Worm (Caenorhabditis elegans) whole organism, young adult: Measurements from ENCODE around the gene ras-1.

Source experiments
- B0019.2 ChIP-seq: fragments of 200-800 bp; sonication (Bioruptor generic); conservative IDR thresholded peaks from 2 replicates; pipeline ENCODE4 v1.3.6; 2022; ENCODE audit warnings: missing genetic modification reagents, missing genetic modification characterization, missing compliant biosample characterization
- B0261.1 ChIP-seq: sonication (generic microtip); optimal IDR thresholded peaks from 2 replicates; lab custom pipeline; 2016; ENCODE audit warnings: mild to moderate bottlenecking, missing genetic modification characterization, moderate library complexity, missing compliant biosample characterization
- B0336.3 ChIP-seq: fragments of 200-800 bp; sonication (Bioruptor generic); IDR thresholded peaks from 2 replicates; pipeline ENCODE4 v1.3.6; 2022; ENCODE audit warnings: missing genetic modification characterization, missing compliant biosample characterization
- C06A6.2 ChIP-seq: fragments of 200-800 bp; sonication (Bioruptor generic); conservative IDR thresholded peaks from 2 replicates; pipeline ENCODE4 v1.3.6; 2022; ENCODE audit warnings: missing genetic modification characterization, missing compliant biosample characterization
- C17E4.6 ChIP-seq: fragments of 200-800 bp; sonication (Bioruptor generic); IDR thresholded peaks from 2 replicates; pipeline ENCODE4 v1.3.6; 2022; ENCODE audit warnings: missing genetic modification reagents, missing genetic modification characterization, missing compliant biosample characterization
- F22D6.2 ChIP-seq: sonication (generic microtip); optimal IDR thresholded peaks from 2 replicates; lab custom pipeline; 2016; ENCODE audit warnings: mild to moderate bottlenecking, missing genetic modification characterization, missing compliant biosample characterization
- F52B5.7 ChIP-seq: sonication (generic microtip); optimal IDR thresholded peaks from 2 replicates; lab custom pipeline; 2016; ENCODE audit warnings: mild to moderate bottlenecking, missing genetic modification characterization, missing compliant biosample characterization
- K11D2.4 ChIP-seq: fragments of 200-800 bp; sonication (Bioruptor generic); IDR thresholded peaks from 2 replicates; pipeline ENCODE4 v1.3.6; 2022; ENCODE audit warnings: missing genetic modification reagents, missing genetic modification characterization, missing compliant biosample characterization
- T07F8.4 ChIP-seq: sonication (generic microtip); optimal IDR thresholded peaks from 2 replicates; lab custom pipeline; 2016; ENCODE audit warnings: mild to moderate bottlenecking, missing genetic modification characterization, moderate library complexity, missing compliant biosample characterization
- T26A5.8 ChIP-seq: sonication (generic microtip); optimal IDR thresholded peaks from 2 replicates; lab custom pipeline; 2016; ENCODE audit warnings: missing genetic modification characterization, missing compliant biosample characterization
- Y53F4B.3 ChIP-seq: fragments of 200-800 bp; sonication (Bioruptor generic); IDR thresholded peaks from 2 replicates; pipeline ENCODE4 v1.3.6; 2022; ENCODE audit warnings: missing genetic modification reagents, missing genetic modification characterization, missing compliant biosample characterization
- Y79H2A.3 ChIP-seq: fragments of 200-800 bp; sonication (Bioruptor generic); conservative IDR thresholded peaks from 2 replicates; pipeline ENCODE4 v1.3.6; 2022; ENCODE audit warnings: missing genetic modification reagents, missing genetic modification characterization, missing compliant biosample characterization
- Y95B8A.8 ChIP-seq: fragments of 200-800 bp; sonication (Bioruptor generic); IDR thresholded peaks from 2 replicates; pipeline ENCODE4 v1.3.6; 2022; ENCODE audit warnings: missing genetic modification reagents, missing genetic modification characterization, missing compliant biosample characterization
- aptf-2 ChIP-seq: fragments of 200-800 bp; sonication (Bioruptor generic); conservative IDR thresholded peaks from 2 replicates; pipeline ENCODE4 v1.3.6; 2022; ENCODE audit warnings: missing genetic modification reagents, missing genetic modification characterization, missing compliant biosample characterization
- attf-6 ChIP-seq: fragments of 200-800 bp; sonication (Bioruptor generic); IDR thresholded peaks from 2 replicates; pipeline ENCODE4 v1.3.6; 2022; ENCODE audit warnings: missing genetic modification reagents, missing genetic modification characterization, missing compliant biosample characterization
- bed-2 ChIP-seq: fragments of 200-800 bp; sonication (Bioruptor generic); IDR thresholded peaks from 2 replicates; pipeline ENCODE4 v1.3.6; 2022; ENCODE audit warnings: missing genetic modification reagents, missing genetic modification characterization, missing compliant biosample characterization
- ceh-27 ChIP-seq: fragments of 200-800 bp; sonication (Bioruptor generic); optimal IDR thresholded peaks from 2 replicates; lab custom pipeline; 2018; ENCODE audit warnings: mild to moderate bottlenecking, missing genetic modification characterization, moderate library complexity, missing compliant biosample characterization
- ceh-58 ChIP-seq: fragments of 200-800 bp; sonication (Bioruptor generic); IDR thresholded peaks from 2 replicates; pipeline ENCODE4 v1.3.6; 2022; ENCODE audit warnings: missing genetic modification characterization, missing compliant biosample characterization
- chd-7 ChIP-seq: sonication (generic microtip); optimal IDR thresholded peaks from 2 replicates; lab custom pipeline; 2016; ENCODE audit warnings: mild to moderate bottlenecking, missing genetic modification characterization, moderate library complexity, missing compliant biosample characterization
- die-1 ChIP-seq: sonication (generic microtip); optimal IDR thresholded peaks from 2 replicates; lab custom pipeline; 2016; ENCODE audit warnings: missing genotype, mild to moderate bottlenecking, missing genetic modification characterization, missing compliant biosample characterization
- dox-1 ChIP-seq: fragments of 200-800 bp; sonication (Bioruptor generic); IDR thresholded peaks from 2 replicates; pipeline ENCODE4 v1.3.6; 2022; ENCODE audit warnings: missing genetic modification reagents, missing genetic modification characterization, missing compliant biosample characterization
- dpff-1 ChIP-seq: sonication (generic microtip); optimal IDR thresholded peaks from 2 replicates; lab custom pipeline; 2017; ENCODE audit warnings: mild to moderate bottlenecking, missing genetic modification characterization, missing compliant biosample characterization
- efl-1 ChIP-seq: fragments of 150-350 bp; optimal IDR thresholded peaks from 2 replicates; lab custom pipeline; 2014; ENCODE audit warnings: missing biosample characterization, missing genetic modification reagents, missing genetic modification characterization
- egl-18 ChIP-seq: fragments of 200-800 bp; sonication (Bioruptor generic); IDR thresholded peaks from 2 replicates; pipeline ENCODE4 v1.3.6; 2022; ENCODE audit warnings: missing genetic modification reagents, missing genetic modification characterization, missing compliant biosample characterization
- egl-44 ChIP-seq: fragments of 200-800 bp; sonication (Bioruptor generic); IDR thresholded peaks from 2 replicates; pipeline ENCODE4 v1.3.6; 2022; ENCODE audit warnings: missing genetic modification reagents, missing genetic modification characterization, missing compliant biosample characterization
- gei-17 ChIP-seq: fragments of 200-800 bp; sonication (Bioruptor generic); optimal IDR thresholded peaks from 2 replicates; lab custom pipeline; 2018; ENCODE audit warnings: mild to moderate bottlenecking, missing genetic modification characterization, missing compliant biosample characterization
- hlh-26 ChIP-seq: fragments of 200-800 bp; sonication (Bioruptor generic); conservative IDR thresholded peaks from 2 replicates; pipeline ENCODE4 v1.3.6; 2022; ENCODE audit warnings: missing genetic modification reagents, missing genetic modification characterization, missing compliant biosample characterization
- hmg-1.2 ChIP-seq: fragments of 200-800 bp; sonication (Bioruptor generic); IDR thresholded peaks from 2 replicates; pipeline ENCODE4 v1.3.6; 2022; ENCODE audit warnings: missing genetic modification reagents, missing genetic modification characterization, missing compliant biosample characterization
- hmg-20 ChIP-seq: fragments of 200-800 bp; sonication (Bioruptor generic); IDR thresholded peaks from 2 replicates; pipeline ENCODE4 v1.3.6; 2022; ENCODE audit warnings: missing genetic modification reagents, missing genetic modification characterization, missing compliant biosample characterization
- hsf-1 ChIP-seq: fragments of 200-800 bp; sonication (Bioruptor generic); IDR thresholded peaks from 2 replicates; pipeline ENCODE4 v1.3.6; 2022; ENCODE audit warnings: missing genetic modification reagents, missing genetic modification characterization, missing compliant biosample characterization
- lag-1 ChIP-seq: fragments of 200-800 bp; sonication (Bioruptor generic); IDR thresholded peaks from 2 replicates; pipeline ENCODE4 v1.3.6; 2022; ENCODE audit warnings: missing genetic modification reagents, missing genetic modification characterization, missing compliant biosample characterization
- let-607 ChIP-seq, 2 experiments: fragments of 200-800 bp in 1 of 2; sonication (Bioruptor generic) in 1 of 2; sonication (generic microtip) in 1 of 2; optimal IDR thresholded peaks; 2 replicates each; lab custom pipeline; 2016 to 2018; ENCODE audit warnings: mild to moderate bottlenecking in 2 of 2, missing compliant biosample characterization in 2 of 2, missing genetic modification characterization in 2 of 2, moderate library complexity in 2 of 2, missing genotype in 1 of 2
- lin-26 ChIP-seq: fragments of 200-800 bp; sonication (Bioruptor generic); IDR thresholded peaks from 2 replicates; pipeline ENCODE4 v1.3.6; 2022; ENCODE audit warnings: missing genetic modification reagents, missing genetic modification characterization, missing compliant biosample characterization
- madf-6 ChIP-seq: fragments of 200-800 bp; sonication (Bioruptor generic); IDR thresholded peaks from 2 replicates; pipeline ENCODE4 v1.3.6; 2022; ENCODE audit warnings: missing genetic modification reagents, missing genetic modification characterization, missing compliant biosample characterization
- mxl-1 ChIP-seq: sonication (generic microtip); optimal IDR thresholded peaks from 2 replicates; lab custom pipeline; 2016; ENCODE audit warnings: missing genetic modification characterization, missing compliant biosample characterization
- nfya-1 ChIP-seq: sonication (generic microtip); optimal IDR thresholded peaks from 2 replicates; lab custom pipeline; 2017; ENCODE audit warnings: antibody characterized with exemption, missing compliant biosample characterization, missing genetic modification characterization, borderline replicate concordance; ENCODE audit not compliant: insufficient read depth
- nfyb-1 ChIP-seq: fragments of 200-800 bp; sonication (Bioruptor generic); IDR thresholded peaks from 2 replicates; pipeline ENCODE4 v1.3.6; 2022; ENCODE audit warnings: missing genetic modification reagents, missing genetic modification characterization, missing compliant biosample characterization
- nhr-120 ChIP-seq: fragments of 200-800 bp; sonication (Bioruptor generic); IDR thresholded peaks from 2 replicates; pipeline ENCODE4 v1.3.6; 2022; ENCODE audit warnings: missing genetic modification characterization, missing compliant biosample characterization
- nhr-80 ChIP-seq: sonication (generic microtip); optimal IDR thresholded peaks from 2 replicates; lab custom pipeline; 2016; ENCODE audit warnings: missing genetic modification characterization, missing compliant biosample characterization
- rcor-1 ChIP-seq: fragments of 200-800 bp; sonication (Bioruptor generic); IDR thresholded peaks from 2 replicates; pipeline ENCODE4 v1.3.6; 2022; ENCODE audit warnings: missing genetic modification reagents, missing genetic modification characterization, missing compliant biosample characterization
- rec-8 ChIP-seq, 2 experiments: sonication (generic microtip); optimal IDR thresholded peaks; 2 replicates each; lab custom pipeline; 2016; ENCODE audit warnings: mild to moderate bottlenecking in 2 of 2, missing genetic modification characterization in 2 of 2, missing genetic modification reagents in 2 of 2, missing genotype in 2 of 2, missing biosample characterization in 1 of 2, missing compliant biosample characterization in 1 of 2, moderate library complexity in 1 of 2
- rpc-1 ChIP-seq, 2 experiments: fragments of 150-350 bp in 1 of 2; sonication (generic microtip) in 1 of 2; optimal IDR thresholded peaks; 2 replicates each; lab custom pipeline; 2014 to 2018; ENCODE audit warnings: missing biosample characterization in 1 of 2, missing genetic modification characterization in 1 of 2, missing genetic modification reagents in 1 of 2, missing genotype in 1 of 2
- sea-2 ChIP-seq: fragments of 200-800 bp; sonication (Bioruptor generic); IDR thresholded peaks from 2 replicates; pipeline ENCODE4 v1.3.6; 2022; ENCODE audit warnings: missing genetic modification characterization, missing compliant biosample characterization
- snpc-1.3 ChIP-seq: sonication (generic microtip); optimal IDR thresholded peaks from 2 replicates; lab custom pipeline; 2017; ENCODE audit warnings: missing genetic modification characterization, mild to moderate bottlenecking, missing compliant biosample characterization, antibody characterized with exemption, moderate library complexity, missing genotype, missing genetic modification reagents; ENCODE audit not compliant: insufficient read depth
- tbp1 ChIP-seq: fragments of 200-800 bp; sonication (Bioruptor generic); optimal IDR thresholded peaks from 2 replicates; lab custom pipeline; 2018; ENCODE audit warnings: mild to moderate bottlenecking, missing genetic modification characterization, missing compliant biosample characterization
- ztf-18 ChIP-seq: sonication (generic microtip); optimal IDR thresholded peaks from 2 replicates; lab custom pipeline; 2016; ENCODE audit warnings: missing genotype, mild to moderate bottlenecking, missing genetic modification characterization, missing compliant biosample characterization
- ztf-22 ChIP-seq: fragments of 200-800 bp; sonication (Bioruptor generic); optimal IDR thresholded peaks from 2 replicates; lab custom pipeline; 2018; ENCODE audit warnings: mild to moderate bottlenecking, missing genetic modification characterization, moderate library complexity, missing compliant biosample characterization
- ztf-25 ChIP-seq: fragments of 200-800 bp; sonication (Bioruptor generic); IDR thresholded peaks from 2 replicates; pipeline ENCODE4 v1.3.6; 2022; ENCODE audit warnings: missing genetic modification reagents, missing genetic modification characterization, missing compliant biosample characterization
- ztf-3 ChIP-seq: fragments of 200-800 bp; sonication (Bioruptor generic); optimal IDR thresholded peaks from 2 replicates; lab custom pipeline; 2018; ENCODE audit warnings: mild to moderate bottlenecking, missing genetic modification characterization, missing compliant biosample characterization

Gene ras-1

DNA sequence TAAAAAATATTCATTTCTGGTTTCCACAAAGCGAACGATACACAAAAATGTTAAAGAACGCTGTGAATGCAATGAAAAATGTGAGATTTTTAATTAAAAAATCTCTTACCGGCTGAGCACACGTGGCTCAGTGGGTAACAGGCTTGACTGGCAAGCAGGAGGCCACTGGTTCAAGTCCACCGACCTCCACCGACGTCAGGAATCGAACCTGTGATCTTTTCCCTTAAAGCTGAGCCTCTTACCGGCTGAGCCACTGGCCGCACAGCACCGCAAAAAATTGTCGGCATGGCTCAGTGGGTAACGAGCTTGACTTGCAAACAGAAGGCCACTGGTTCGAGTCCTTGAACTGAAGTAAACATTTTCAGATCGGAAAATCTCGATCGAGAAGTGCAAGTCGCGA is 7.3 kb downstream of the ras-1 start, which contains the start of gene C44C11.6 (continued):
- no peak for TF ChIP-seq ztf-22 (GFP tag; lab: Kevin White, UChicago)
- no peak for TF ChIP-seq rpc-1 (optimal IDR thresholded peaks at IDR 0.05; lab: Kevin White, UChicago)
- TF ChIP-seq rpc-1 (tag; optimal IDR thresholded peaks at IDR 0.05; lab: Kevin White, UChicago) = peak; percentile 48
- 0 out of 2 replicates have a peak, but pooled peaks have one; percentile 53 for TF ChIP-seq lag-1 (GFP tag; lab: Robert Waterston, UW)
- no peak for TF ChIP-seq nhr-80 (tag; lab: Kevin White, UChicago)
- no peak for TF ChIP-seq nfyb-1
- no peak for TF ChIP-seq hlh-26 (GFP tag; lab: Robert Waterston, UW)
- TF ChIP-seq lin-26 = 0 out of 2 replicates have a peak, but pooled peaks have one; percentile 53
- TF ChIP-seq nfya-1 (tag; lab: Kevin White, UChicago) = no peak
- no peak for TF ChIP-seq ztf-18
- TF ChIP-seq madf-6 (GFP tag; lab: Robert Waterston, UW) = no peak
- no peak for TF ChIP-seq T07F8.4 (tag; lab: Kevin White, UChicago)
- TF ChIP-seq K11D2.4 = peak; percentile 15; the same call in 1 of the 2 replicates
- no peak for TF ChIP-seq mxl-1 (tag; lab: Kevin White, UChicago)
- no peak for TF ChIP-seq attf-6 (GFP tag; lab: Robert Waterston, UW)
- 0 out of 2 replicates have a peak, but pooled peaks have one; percentile 24 for TF ChIP-seq hsf-1
- no peak for TF ChIP-seq B0336.3 (GFP tag; lab: Robert Waterston, UW)
- TF ChIP-seq nhr-120 (GFP tag; lab: Robert Waterston, UW) = 0 out of 2 replicates have a peak, but pooled peaks have one; percentile 24
- no peak for TF ChIP-seq B0261.1 (tag; lab: Kevin White, UChicago)
- TF ChIP-seq B0019.2 (GFP tag; lab: Robert Waterston, UW) = no peak
- TF ChIP-seq F52B5.7 (tag; lab: Kevin White, UChicago) = peak; percentile 64
- TF ChIP-seq ceh-27 (GFP tag; lab: Kevin White, UChicago) = no peak
- TF ChIP-seq C06A6.2 (GFP tag; lab: Robert Waterston, UW) = no peak
- no peak for TF ChIP-seq rec-8 (tag; optimal IDR thresholded peaks at IDR 0.05; lab: Kevin White, UChicago)
- no peak for TF ChIP-seq T26A5.8 (tag; lab: Kevin White, UChicago)
- TF ChIP-seq dpff-1 (tag; lab: Kevin White, UChicago) = no peak
- TF ChIP-seq Y79H2A.3 (GFP tag; lab: Robert Waterston, UW) = no peak
- peak; percentile 17 for TF ChIP-seq tbp1 (GFP tag; lab: Kevin White, UChicago)
- no peak for TF ChIP-seq snpc-1.3 (tag; lab: Kevin White, UChicago)
- TF ChIP-seq hmg-1.2 (GFP tag; lab: Robert Waterston, UW) = no peak
- TF ChIP-seq sea-2 (GFP tag; lab: Robert Waterston, UW) = no peak
- no peak for TF ChIP-seq gei-17
- TF ChIP-seq efl-1 (GFP tag; lab: Kevin White, UChicago) = no peak
- no peak for TF ChIP-seq F22D6.2 (tag; lab: Kevin White, UChicago)
- no peak for TF ChIP-seq aptf-2 (GFP tag; lab: Robert Waterston, UW)
- TF ChIP-seq egl-18 = no peak
- TF ChIP-seq dox-1 = 0 out of 2 replicates have a peak, but pooled peaks have one; percentile 30
- no peak for TF ChIP-seq let-607 (tag; optimal IDR thresholded peaks at IDR 0.05; lab: Kevin White, UChicago)
- TF ChIP-seq die-1 (tag; lab: Kevin White, UChicago) = no peak
- TF ChIP-seq hmg-20 = no peak
- TF ChIP-seq egl-44 (GFP tag; lab: Robert Waterston, UW) = no peak
- TF ChIP-seq bed-2 (GFP tag; lab: Robert Waterston, UW) = no peak
- TF ChIP-seq C17E4.6 = no peak
- TF ChIP-seq Y53F4B.3 (GFP tag; lab: Robert Waterston, UW) = no peak
- no peak for TF ChIP-seq ceh-58 (GFP tag; lab: Robert Waterston, UW)
- TF ChIP-seq rcor-1 (GFP tag; lab: Robert Waterston, UW) = no peak
- TF ChIP-seq Y95B8A.8 (GFP tag; lab: Robert Waterston, UW) = no peak
- no peak for TF ChIP-seq ztf-25 (GFP tag; lab: Robert Waterston, UW)
- peak; percentile 4 for TF ChIP-seq chd-7 (tag; lab: Kevin White, UChicago)
- TF ChIP-seq ztf-3 (GFP tag; lab: Kevin White, UChicago) = no peak
